Worm (Caenorhabditis elegans) whole organism, late embryonic: ENCODE measurements around the gene cul-5.

Source experiments
- C08G9.2 ChIP-seq: sonication (generic microtip); optimal IDR thresholded peaks from 2 replicates; lab custom pipeline; 2016; ENCODE audit warnings: mild to moderate bottlenecking, missing genetic modification characterization, moderate library complexity, missing compliant biosample characterization
- C38D4.7 ChIP-seq: fragments of 200-800 bp; sonication (Bioruptor generic); optimal IDR thresholded peaks from 2 replicates; lab custom pipeline; 2018; ENCODE audit warnings: mild to moderate bottlenecking, missing genetic modification characterization, moderate library complexity, missing compliant biosample characterization
- T23F11.4 ChIP-seq: fragments of 200-800 bp; sonication (Bioruptor generic); optimal IDR thresholded peaks from 2 replicates; lab custom pipeline; 2018; ENCODE audit warnings: mild to moderate bottlenecking, missing genetic modification characterization, missing compliant biosample characterization
- Y22D7AL.16 ChIP-seq: sonication (generic microtip); optimal IDR thresholded peaks from 2 replicates; lab custom pipeline; 2016; ENCODE audit warnings: missing genetic modification characterization, missing compliant biosample characterization
- ama-1 ChIP-seq: fragments of 150-350 bp; optimal IDR thresholded peaks from 2 replicates; lab custom pipeline; 2014
- ceh-14 ChIP-seq: sonication (generic microtip); optimal IDR thresholded peaks from 2 replicates; lab custom pipeline; 2016; ENCODE audit warnings: missing genotype, missing genetic modification characterization, missing compliant biosample characterization
- ceh-19 ChIP-seq: fragments of 200-800 bp; sonication (Bioruptor generic); optimal IDR thresholded peaks from 2 replicates; lab custom pipeline; 2018; ENCODE audit warnings: mild to moderate bottlenecking, missing genetic modification characterization, missing compliant biosample characterization
- ceh-24 ChIP-seq: sonication (generic microtip); optimal IDR thresholded peaks from 2 replicates; lab custom pipeline; 2016; ENCODE audit warnings: mild to moderate bottlenecking, missing genetic modification characterization, missing compliant biosample characterization
- ceh-31 ChIP-seq: sonication (generic microtip); optimal IDR thresholded peaks from 2 replicates; lab custom pipeline; 2016; ENCODE audit warnings: missing genetic modification characterization, missing compliant biosample characterization
- ceh-45 ChIP-seq: fragments of 200-800 bp; sonication (Bioruptor generic); IDR thresholded peaks from 2 replicates; pipeline ENCODE4 v1.3.6; 2022; ENCODE audit warnings: missing genetic modification reagents, missing genetic modification characterization, missing compliant biosample characterization
- ceh-9 ChIP-seq: sonication (generic microtip); optimal IDR thresholded peaks from 2 replicates; lab custom pipeline; 2016; ENCODE audit warnings: mild to moderate bottlenecking, missing genetic modification characterization, inconsistent platforms, missing compliant biosample characterization
- che-1 ChIP-seq: sonication (generic microtip); optimal IDR thresholded peaks from 2 replicates; lab custom pipeline; 2016; ENCODE audit warnings: mild to moderate bottlenecking, missing genetic modification characterization, missing compliant biosample characterization
- dve-1 ChIP-seq: sonication (generic microtip); optimal IDR thresholded peaks from 2 replicates; lab custom pipeline; 2017; ENCODE audit warnings: antibody characterized with exemption, mild to moderate bottlenecking, missing genetic modification characterization, missing compliant biosample characterization
- elt-2 ChIP-seq: sonication (generic microtip); optimal IDR thresholded peaks from 2 replicates; lab custom pipeline; 2016; ENCODE audit warnings: missing genetic modification reagents, missing genetic modification characterization, missing compliant biosample characterization
- ets-4 ChIP-seq: sonication (generic microtip); optimal IDR thresholded peaks from 2 replicates; lab custom pipeline; 2016; ENCODE audit warnings: missing genetic modification characterization, missing compliant biosample characterization
- eyg-1 ChIP-seq: sonication (generic microtip); optimal IDR thresholded peaks from 2 replicates; lab custom pipeline; 2016; ENCODE audit warnings: missing genotype, missing genetic modification characterization, missing compliant biosample characterization
- fax-1 ChIP-seq: sonication (generic microtip); optimal IDR thresholded peaks from 2 replicates; lab custom pipeline; 2016; ENCODE audit warnings: missing genotype, missing genetic modification characterization, missing compliant biosample characterization
- fkh-6 ChIP-seq: sonication (generic microtip); optimal IDR thresholded peaks from 2 replicates; lab custom pipeline; 2016; ENCODE audit warnings: missing genetic modification characterization, missing compliant biosample characterization
- hlh-15 ChIP-seq: sonication (generic microtip); optimal IDR thresholded peaks from 2 replicates; lab custom pipeline; 2016; ENCODE audit warnings: missing genetic modification characterization, missing compliant biosample characterization
- hlh-30 ChIP-seq: sonication (generic microtip); optimal IDR thresholded peaks from 2 replicates; lab custom pipeline; 2017; ENCODE audit warnings: antibody characterized with exemption, missing genetic modification characterization, missing compliant biosample characterization; ENCODE audit not compliant: insufficient read depth
- hlh-6 ChIP-seq: sonication (generic microtip); optimal IDR thresholded peaks from 2 replicates; lab custom pipeline; 2016; ENCODE audit warnings: missing genotype, missing genetic modification characterization, missing compliant biosample characterization
- hlh-8 ChIP-seq: sonication (generic microtip); optimal IDR thresholded peaks from 2 replicates; lab custom pipeline; 2016; ENCODE audit warnings: missing genotype, missing genetic modification characterization, missing compliant biosample characterization
- lim-6 ChIP-seq: sonication (generic microtip); optimal IDR thresholded peaks from 2 replicates; lab custom pipeline; 2016; ENCODE audit warnings: missing genetic modification characterization, missing compliant biosample characterization
- nhr-232 ChIP-seq: sonication (generic microtip); optimal IDR thresholded peaks from 2 replicates; lab custom pipeline; 2016; ENCODE audit warnings: missing genetic modification characterization, missing compliant biosample characterization
- odd-2 ChIP-seq: sonication (generic microtip); optimal IDR thresholded peaks from 2 replicates; lab custom pipeline; 2017; ENCODE audit warnings: antibody characterized with exemption, mild to moderate bottlenecking, missing genetic modification characterization, missing compliant biosample characterization
- pag-3 ChIP-seq: sonication (generic microtip); optimal IDR thresholded peaks from 2 replicates; lab custom pipeline; 2016; ENCODE audit warnings: missing compliant biosample characterization, missing genetic modification characterization, borderline replicate concordance
- pat-9 ChIP-seq: fragments of 200-800 bp; sonication (Bioruptor generic); optimal IDR thresholded peaks from 2 replicates; lab custom pipeline; 2018; ENCODE audit warnings: mild to moderate bottlenecking, missing genetic modification characterization, moderate library complexity, missing compliant biosample characterization
- pax-1 ChIP-seq: fragments of 150-350 bp; optimal IDR thresholded peaks from 2 replicates; lab custom pipeline; 2014; ENCODE audit warnings: missing biosample characterization, missing genetic modification characterization
- pha-2 ChIP-seq: sonication (generic microtip); optimal IDR thresholded peaks from 2 replicates; lab custom pipeline; 2017; ENCODE audit warnings: mild to moderate bottlenecking, missing genetic modification characterization, missing compliant biosample characterization
- pha-4 ChIP-seq: fragments of 150-350 bp; optimal IDR thresholded peaks from 2 replicates; lab custom pipeline; 2018; ENCODE audit warnings: missing biosample characterization, missing genetic modification reagents, missing genetic modification characterization
- pqm-1 ChIP-seq: sonication (generic microtip); optimal IDR thresholded peaks from 2 replicates; lab custom pipeline; 2016; ENCODE audit warnings: missing genetic modification characterization, missing compliant biosample characterization
- rnt-1 ChIP-seq: sonication (generic microtip); optimal IDR thresholded peaks from 2 replicates; lab custom pipeline; 2016; ENCODE audit warnings: missing genetic modification characterization, missing compliant biosample characterization
- sdc-2 ChIP-seq: sonication (generic microtip); optimal IDR thresholded peaks from 2 replicates; lab custom pipeline; 2016; ENCODE audit warnings: missing genotype, missing genetic modification characterization, missing compliant biosample characterization
- sox-2 ChIP-seq: fragments of 200-800 bp; sonication (Bioruptor generic); IDR thresholded peaks from 2 replicates; pipeline ENCODE4 v1.3.6; 2022; ENCODE audit warnings: missing genetic modification reagents, missing genetic modification characterization, missing compliant biosample characterization
- sox-4 ChIP-seq: sonication (generic microtip); optimal IDR thresholded peaks from 2 replicates; lab custom pipeline; 2017; ENCODE audit warnings: mild to moderate bottlenecking, missing genetic modification characterization, inconsistent platforms, missing compliant biosample characterization
- ttx-3 ChIP-seq: sonication (generic microtip); optimal IDR thresholded peaks from 2 replicates; lab custom pipeline; 2016; ENCODE audit warnings: missing genetic modification reagents, missing genetic modification characterization, missing compliant biosample characterization
- unc-3 ChIP-seq, 2 experiments: fragments of 200-800 bp in 1 of 2; sonication (Bioruptor generic) in 1 of 2; sonication (generic microtip) in 1 of 2; conservative IDR thresholded peaks in 1 of 2; optimal IDR thresholded peaks in 1 of 2; 2 replicates each; pipeline versions ENCODE4 v1.3.6 to Lab custom; 2016 to 2022; ENCODE audit warnings: missing compliant biosample characterization in 2 of 2, missing genetic modification characterization in 2 of 2, missing genetic modification reagents in 1 of 2
- unc-42 ChIP-seq: sonication (generic microtip); optimal IDR thresholded peaks from 2 replicates; lab custom pipeline; 2016; ENCODE audit warnings: missing genotype, missing genetic modification characterization, missing compliant biosample characterization
- unc-55 ChIP-seq: sonication (generic microtip); optimal IDR thresholded peaks from 2 replicates; lab custom pipeline; 2017; ENCODE audit warnings: missing biosample characterization, missing genetic modification reagents, missing genetic modification characterization
- zip-5 ChIP-seq: sonication (generic microtip); optimal IDR thresholded peaks from 2 replicates; lab custom pipeline; 2016; ENCODE audit warnings: missing genetic modification characterization, missing compliant biosample characterization
- ztf-16 ChIP-seq: sonication (generic microtip); optimal IDR thresholded peaks from 2 replicates; lab custom pipeline; 2017; ENCODE audit warnings: missing genetic modification characterization, missing compliant biosample characterization

The cul-5 gene

DNA sequence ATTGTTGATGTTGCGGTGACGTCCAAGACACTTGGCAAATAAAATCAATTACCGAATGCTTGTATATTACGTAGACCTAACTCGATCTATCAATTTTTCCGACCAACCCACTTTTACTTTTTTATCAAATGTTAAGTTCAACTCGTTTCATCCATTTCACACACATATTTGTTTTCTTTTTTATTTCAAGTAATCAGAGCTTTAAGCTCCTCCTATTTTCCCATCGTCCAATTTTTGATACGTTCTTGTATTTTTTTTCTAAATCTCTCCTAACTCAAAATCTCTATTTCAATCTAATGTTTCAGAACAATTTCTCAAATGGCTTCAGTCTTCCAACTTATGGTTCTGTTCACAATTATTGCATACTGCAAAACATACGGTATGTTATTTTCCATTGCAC, 19.1 kb downstream of the cul-5 start, which contains the start of gene ZK856.6:
TSS of gene ZK856.6 (plus strand) at position 301 of the 400 bp plus-strand sequence.
- TF ChIP-seq pax-1, result no peak
- TF ChIP-seq T23F11.4 (GFP tag; lab: Kevin White, UChicago), result no peak
- TF ChIP-seq pha-4 (tag; lab: Kevin White, UChicago), result no peak
- no peak for TF ChIP-seq unc-3 (GFP tag; conservative IDR thresholded peaks at IDR 0.05; lab: Robert Waterston, UW)
- TF ChIP-seq unc-3 (tag; optimal IDR thresholded peaks at IDR 0.05; lab: Kevin White, UChicago), result no peak
- no peak for TF ChIP-seq ama-1 (lab: Kevin White, UChicago)
- no peak for TF ChIP-seq ets-4 (tag; lab: Kevin White, UChicago)
- no peak for TF ChIP-seq Y22D7AL.16
- TF ChIP-seq pag-3, result no peak
- TF ChIP-seq unc-55, result no peak
- TF ChIP-seq nhr-232 (tag; lab: Kevin White, UChicago), result no peak
- no peak for TF ChIP-seq hlh-30
- TF ChIP-seq C38D4.7, result no peak
- no peak for TF ChIP-seq zip-5
- no peak for TF ChIP-seq fax-1 (tag; lab: Kevin White, UChicago)
- TF ChIP-seq hlh-8 (tag; lab: Kevin White, UChicago), result no peak
- TF ChIP-seq ceh-19 (GFP tag; lab: Kevin White, UChicago), result no peak
- TF ChIP-seq ttx-3 (tag; lab: Kevin White, UChicago), result no peak
- no peak for TF ChIP-seq lim-6
- TF ChIP-seq sox-4 (tag; lab: Kevin White, UChicago), result no peak

DNA sequence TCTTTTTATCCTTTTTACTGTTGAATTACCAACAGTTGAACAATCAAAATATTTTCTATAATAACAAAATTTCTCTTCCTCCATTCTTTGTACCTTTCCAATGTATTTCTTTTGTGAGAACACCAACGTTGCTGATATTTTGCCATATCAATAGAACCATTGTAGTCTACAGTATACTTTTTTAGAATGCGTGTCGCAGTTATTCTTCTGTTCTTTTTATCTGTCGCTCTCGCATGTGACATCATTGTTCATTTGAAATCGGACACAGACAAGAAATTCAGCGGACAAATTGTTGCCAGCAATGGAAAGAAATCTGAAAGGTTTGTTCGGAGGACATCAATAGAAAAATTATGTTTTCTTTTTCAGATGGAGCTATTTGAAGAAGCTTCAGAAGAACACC, 22.6 kb downstream of the cul-5 start, which contains the start of gene ZK856.7:
TSS of gene ZK856.7 (plus strand) at position 186 of the 400 bp plus-strand sequence.
- TF ChIP-seq sox-2 (no peak), ceh-9 (tag; lab: Kevin White, UChicago) (no peak), ztf-16 (no peak), pax-1 (no peak), fax-1 (tag; lab: Kevin White, UChicago) (no peak), pat-9 (no peak), ets-4 (tag; lab: Kevin White, UChicago) (no peak), odd-2 (tag; lab: Kevin White, UChicago) (no peak), unc-55 (no peak), pqm-1 (tag; lab: Kevin White, UChicago) (no peak), rnt-1 (tag; lab: Kevin White, UChicago) (no peak), hlh-15 (tag; lab: Kevin White, UChicago) (no peak), unc-42 (no peak), che-1 (tag; lab: Kevin White, UChicago) (no peak), ceh-24 (no peak), pha-2 (no peak), elt-2 (no peak), ceh-45 (GFP tag; lab: Robert Waterston, UW) (no peak)

DNA sequence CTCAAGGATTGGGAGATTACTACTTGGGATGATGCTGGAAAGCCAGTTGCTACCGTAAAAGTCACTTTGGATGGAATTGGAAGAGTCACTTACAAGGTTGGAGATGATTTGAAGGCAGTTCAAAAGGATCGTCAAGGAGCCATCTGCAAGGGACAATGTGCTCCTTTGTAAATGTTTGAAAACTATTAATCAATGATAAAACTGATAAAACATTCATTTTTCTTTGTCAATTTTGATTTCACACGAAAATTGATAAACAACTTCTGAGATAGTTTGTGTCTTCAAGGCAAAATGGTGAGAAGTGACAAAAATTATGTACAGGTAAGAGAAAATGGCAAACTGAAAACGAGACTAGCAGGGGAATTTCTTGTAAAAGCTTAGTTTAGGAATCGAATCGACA, 23.0 kb downstream of the cul-5 start:
- TF ChIP-seq ceh-31 (tag; lab: Kevin White, UChicago) (no peak), pax-1 (no peak), ama-1 (lab: Kevin White, UChicago) (no peak), unc-55 (no peak), dve-1 (no peak), ceh-9 (tag; lab: Kevin White, UChicago) (no peak), hlh-6 (tag; lab: Kevin White, UChicago) (no peak), sox-2 (no peak), ceh-14 (tag; lab: Kevin White, UChicago) (no peak), fkh-6 (no peak), pag-3 (no peak), odd-2 (tag; lab: Kevin White, UChicago) (no peak), Y22D7AL.16 (no peak), sdc-2 (no peak), elt-2 (no peak), C08G9.2 (no peak), eyg-1 (tag; lab: Kevin White, UChicago) (no peak)
